Worm (Caenorhabditis elegans) whole organism, L4 larva: ENCODE results near the gene cal-2.

ENCODE experiments used
- F37D6.2 ChIP-seq: sonication (generic microtip); optimal IDR thresholded peaks from 2 replicates; lab custom pipeline; 2016; ENCODE audit warnings: mild to moderate bottlenecking, missing genetic modification characterization, missing compliant biosample characterization
- F44E2.7 ChIP-seq: fragments of 200-800 bp; sonication (Bioruptor generic); IDR thresholded peaks from 2 replicates; pipeline ENCODE4 v2.1.2; 2022; ENCODE audit warnings: missing genetic modification characterization, missing compliant biosample characterization
- T20F7.1 ChIP-seq: fragments of 200-800 bp; sonication (Bioruptor generic); optimal IDR thresholded peaks from 2 replicates; lab custom pipeline; 2018; ENCODE audit warnings: mild to moderate bottlenecking, missing genetic modification characterization, missing compliant biosample characterization
- aha-1 ChIP-seq: fragments of 150-350 bp; peaks from one replicate; lab custom pipeline; 2014; ENCODE audit warnings: missing biosample characterization, missing genetic modification characterization
- ama-1 ChIP-seq: fragments of 150-350 bp; optimal IDR thresholded peaks from 2 replicates; lab custom pipeline; 2014; ENCODE audit warnings: inconsistent platforms, mixed read lengths
- arid-1 ChIP-seq: fragments of 200-800 bp; sonication (Bioruptor generic); conservative IDR thresholded peaks from 2 replicates; pipeline ENCODE4 v1.3.6; 2022; ENCODE audit warnings: missing genetic modification reagents, missing genetic modification characterization, missing compliant biosample characterization
- ceh-20 ChIP-seq: fragments of 200-800 bp; sonication (Bioruptor generic); IDR thresholded peaks from 2 replicates; pipeline ENCODE4 v1.3.6; 2022; ENCODE audit warnings: missing genetic modification reagents, missing genetic modification characterization, missing compliant biosample characterization
- ceh-28 ChIP-seq: fragments of 150-350 bp; optimal IDR thresholded peaks from 2 replicates; lab custom pipeline; 2014; ENCODE audit warnings: missing biosample characterization, missing genetic modification reagents, missing genetic modification characterization
- ceh-82 ChIP-seq: sonication (generic microtip); optimal IDR thresholded peaks from 2 replicates; lab custom pipeline; 2017; ENCODE audit warnings: missing biosample characterization, missing genetic modification characterization
- daf-16 ChIP-seq, 3 experiments: sonication (generic microtip); optimal IDR thresholded peaks; 2 replicates each; lab custom pipeline; 2016 to 2017; ENCODE audit warnings: missing genetic modification characterization in 3 of 3, missing genetic modification reagents in 3 of 3, mild to moderate bottlenecking in 2 of 3, missing compliant biosample characterization in 2 of 3, missing biosample characterization in 1 of 3, moderate library complexity in 1 of 3
- daf-8 ChIP-seq: fragments of 200-800 bp; sonication (Bioruptor generic); IDR thresholded peaks from 2 replicates; pipeline ENCODE4 v1.3.6; 2022; ENCODE audit warnings: missing genetic modification characterization, missing compliant biosample characterization
- dpl-1 ChIP-seq: fragments of 150-350 bp; optimal IDR thresholded peaks from 2 replicates; lab custom pipeline; 2014; ENCODE audit warnings: missing biosample characterization, missing genetic modification reagents, missing genetic modification characterization
- dve-1 ChIP-seq: sonication (generic microtip); optimal IDR thresholded peaks from 2 replicates; lab custom pipeline; 2017; ENCODE audit warnings: antibody characterized with exemption, mild to moderate bottlenecking, missing genetic modification characterization, missing compliant biosample characterization; ENCODE audit not compliant: insufficient read depth
- fkh-10 ChIP-seq: fragments of 150-350 bp; optimal IDR thresholded peaks from 2 replicates; lab custom pipeline; 2014; ENCODE audit warnings: missing biosample characterization, missing genetic modification reagents, missing genetic modification characterization
- hlh-11 ChIP-seq: fragments of 200-800 bp; sonication (Bioruptor generic); optimal IDR thresholded peaks from 2 replicates; lab custom pipeline; 2018; ENCODE audit warnings: mild to moderate bottlenecking, missing genetic modification characterization, missing compliant biosample characterization
- lim-7 ChIP-seq: fragments of 200-800 bp; sonication (Bioruptor generic); IDR thresholded peaks from 2 replicates; pipeline ENCODE4 v1.3.6; 2022; ENCODE audit warnings: missing genetic modification characterization, missing compliant biosample characterization
- lin-39 ChIP-seq: fragments of 150-350 bp; optimal IDR thresholded peaks from 2 replicates; lab custom pipeline; 2014; ENCODE audit warnings: missing biosample characterization, missing genetic modification reagents, missing genetic modification characterization
- mdt-29 ChIP-seq: fragments of 200-800 bp; sonication (Bioruptor generic); IDR thresholded peaks from 2 replicates; pipeline ENCODE4 v1.3.6; 2022; ENCODE audit warnings: missing genetic modification reagents, missing genetic modification characterization, missing compliant biosample characterization
- mes-2 ChIP-seq: sonication (generic microtip); optimal IDR thresholded peaks from 2 replicates; lab custom pipeline; 2016; ENCODE audit warnings: missing genotype, mild to moderate bottlenecking, missing genetic modification characterization, missing compliant biosample characterization; ENCODE audit not compliant: poor library complexity, severe bottlenecking
- nhr-10 ChIP-seq: fragments of 150-350 bp; optimal IDR thresholded peaks from 2 replicates; lab custom pipeline; 2014; ENCODE audit warnings: missing biosample characterization, missing genetic modification characterization
- nhr-102 ChIP-seq: sonication (generic microtip); optimal IDR thresholded peaks from 2 replicates; lab custom pipeline; 2016; ENCODE audit warnings: mild to moderate bottlenecking, missing genetic modification characterization, moderate library complexity, missing compliant biosample characterization
- nhr-111 ChIP-seq: fragments of 200-800 bp; sonication (Bioruptor generic); optimal IDR thresholded peaks from 2 replicates; lab custom pipeline; 2018; ENCODE audit warnings: mild to moderate bottlenecking, missing genetic modification characterization, missing compliant biosample characterization
- nhr-28 ChIP-seq: fragments of 150-350 bp; optimal IDR thresholded peaks from 2 replicates; lab custom pipeline; 2014; ENCODE audit warnings: missing biosample characterization, missing genetic modification characterization
- nhr-41 ChIP-seq: fragments of 200-800 bp; sonication (Bioruptor generic); IDR thresholded peaks from 2 replicates; pipeline ENCODE4 v1.3.6; 2022; ENCODE audit warnings: missing genetic modification reagents, missing genetic modification characterization, missing compliant biosample characterization
- nhr-77 ChIP-seq: fragments of 150-350 bp; optimal IDR thresholded peaks from 2 replicates; lab custom pipeline; 2014; ENCODE audit warnings: missing biosample characterization, missing genetic modification characterization
- saeg-2 ChIP-seq: fragments of 200-800 bp; sonication (Bioruptor generic); IDR thresholded peaks from 2 replicates; pipeline ENCODE4 v1.3.6; 2022; ENCODE audit warnings: missing genetic modification reagents, missing genetic modification characterization, missing compliant biosample characterization
- sdz-12 ChIP-seq: fragments of 200-800 bp; sonication (Bioruptor generic); optimal IDR thresholded peaks from 2 replicates; lab custom pipeline; 2018; ENCODE audit warnings: mild to moderate bottlenecking, missing genetic modification characterization, missing compliant biosample characterization
- tag-97 ChIP-seq: fragments of 200-800 bp; sonication (Bioruptor generic); IDR thresholded peaks from 2 replicates; pipeline ENCODE4 v1.3.6; 2022; ENCODE audit warnings: missing genetic modification characterization, missing compliant biosample characterization
- zip-11 ChIP-seq: fragments of 200-800 bp; sonication (Bioruptor generic); IDR thresholded peaks from 2 replicates; pipeline ENCODE4 v1.3.6; 2022; ENCODE audit warnings: missing genetic modification characterization, missing compliant biosample characterization

cal-2 gene

ce11 chrII:8969251-8970183 lies 9.0 kb downstream of the cal-2 start, which contains the start of the genes szy-20 and C18E9.5 (continued):
- peak; percentile 75 for TF ChIP-seq mes-2
- peak; percentile 56; the same call in 1 of the 2 replicates for TF ChIP-seq arid-1 (GFP tag; lab: Robert Waterston, UW)
- TF ChIP-seq ceh-20 (GFP tag; lab: Robert Waterston, UW) = peak; percentile 48; the same call in 1 of the 2 replicates
- no peak for TF ChIP-seq F44E2.7
- TF ChIP-seq ceh-82 (tag; lab: Kevin White, UChicago) = no peak
- TF ChIP-seq nhr-41 = no peak
- peak; percentile 52 for TF ChIP-seq fkh-10

- TF ChIP-seq dve-1 (tag; lab: Kevin White, UChicago) = no peak
- TF ChIP-seq mdt-29 (GFP tag; lab: Robert Waterston, UW) = no peak
- peak; percentile 94 for TF ChIP-seq T20F7.1 (GFP tag; lab: Kevin White, UChicago)
- TF ChIP-seq ceh-20 (GFP tag; lab: Robert Waterston, UW) = no peak
- no peak for TF ChIP-seq lin-39
- peak; percentile 44 for TF ChIP-seq dpl-1
- no peak for TF ChIP-seq zip-11
Measured at ce11 chrII:8973516-8974043, 13.1 kb downstream of the cal-2 start, which contains the start of gene tomm-40. Gene tomm-40 (minus strand): TSS chrII:8973566.

- no peak for TF ChIP-seq sdz-12
- TF ChIP-seq mes-2 = no peak
- TF ChIP-seq ceh-28 (tag; lab: Kevin White, UChicago) = no peak
- TF ChIP-seq F37D6.2 (tag; lab: Kevin White, UChicago) = no peak
- no peak for TF ChIP-seq daf-16 (GFP tag; optimal IDR thresholded peaks at IDR 0.05; lab: Kevin White, UChicago)
- TF ChIP-seq daf-16 (tag; optimal IDR thresholded peaks at IDR 0.05; lab: Kevin White, UChicago) = no peak
- TF ChIP-seq nhr-10 (tag; lab: Kevin White, UChicago) = no peak
Measured at ce11 chrII:8982683-8983082, 22.2 kb downstream of the cal-2 start, which contains the start of gene C18E9.7. Gene C18E9.7 (minus strand): TSS chrII:8982783.

ce11 chrII:8987962-8988361 lies 27.4 kb downstream of the cal-2 start, which contains the start of gene C18E9.8:
Gene C18E9.8 (minus strand): TSS chrII:8988062.
- TF ChIP-seq ama-1 (no peak), saeg-2 (GFP tag; lab: Robert Waterston, UW) (no peak), aha-1 (tag; lab: Kevin White, UChicago) (peak; percentile 79), nhr-102 (peak; percentile 21)
- TF ChIP-seq, all 104 proteins: peak for 2

ce11 chrII:8989444-8989843 lies 28.9 kb downstream of the cal-2 start, which contains the start of gene C18E9.9:
Gene C18E9.9 (minus strand): TSS chrII:8989544.
- TF ChIP-seq nhr-77 (tag; lab: Kevin White, UChicago) (peak; percentile 0), tag-97 (no peak), daf-16 (GFP tag; optimal IDR thresholded peaks at IDR 0.05; lab: Kevin White, UChicago) (no peak), daf-16 (tag; optimal IDR thresholded peaks at IDR 0.05; lab: Kevin White, UChicago) (peak; percentile 38), hlh-11 (peak; percentile 20), dve-1 (tag; lab: Kevin White, UChicago) (peak; percentile 17), daf-8 (GFP tag; lab: Robert Waterston, UW) (no peak), lim-7 (GFP tag; lab: Robert Waterston, UW) (no peak), nhr-28 (tag; lab: Kevin White, UChicago) (peak; percentile 3), nhr-111 (no peak), ceh-28 (tag; lab: Kevin White, UChicago) (no peak)
